Fruit fly (Drosophila melanogaster) whole organism, pupa: Measurements from ENCODE around the gene blot.

Experiments used
- CG10348 ChIP-seq: fragments of 200-800 bp; sonication (Bioruptor generic); IDR thresholded peaks from 2 replicates; pipeline ENCODE4 v1.3.6; 2022; ENCODE audit warnings: missing biosample characterization, missing genetic modification characterization
- CG12605 ChIP-seq: fragments of 200-800 bp; sonication (Bioruptor generic); IDR thresholded peaks from 2 replicates; pipeline ENCODE4 v1.3.6; 2022; ENCODE audit warnings: missing biosample characterization, missing genetic modification characterization
- CG13204 ChIP-seq: fragments of 200-800 bp; sonication (Bioruptor generic); optimal IDR thresholded peaks from 2 replicates; lab custom pipeline; 2018; ENCODE audit warnings: missing biosample characterization, mild to moderate bottlenecking, missing genetic modification characterization, moderate library complexity
- CG14655 ChIP-seq: fragments of 200-800 bp; sonication (Bioruptor generic); optimal IDR thresholded peaks from 3 replicates; lab custom pipeline; 2017; ENCODE audit warnings: mild to moderate bottlenecking, missing biosample characterization, missing genetic modification reagents, missing genetic modification characterization
- CG15710 ChIP-seq: fragments of 200-800 bp; sonication (Bioruptor generic); optimal IDR thresholded peaks from 2 replicates; lab custom pipeline; 2018; ENCODE audit warnings: missing biosample characterization, mild to moderate bottlenecking, missing genetic modification characterization, moderate library complexity
- CG17806 ChIP-seq: fragments of 200-800 bp; sonication (Bioruptor generic); optimal IDR thresholded peaks from 2 replicates; lab custom pipeline; 2018; ENCODE audit warnings: missing biosample characterization, mild to moderate bottlenecking, missing genetic modification characterization, moderate library complexity
- CG32121 ChIP-seq: fragments of 200-800 bp; sonication (Bioruptor generic); IDR thresholded peaks from 2 replicates; pipeline ENCODE4 v1.3.6; 2022; ENCODE audit warnings: missing biosample characterization, missing genetic modification characterization
- CG34367 ChIP-seq: fragments of 200-800 bp; sonication (Bioruptor generic); optimal IDR thresholded peaks from 2 replicates; lab custom pipeline; 2018; ENCODE audit warnings: missing biosample characterization, mild to moderate bottlenecking, missing genetic modification characterization
- CG4496 ChIP-seq: fragments of 200-800 bp; sonication (Bioruptor generic); IDR thresholded peaks from 3 replicates; pipeline ENCODE4 v1.3.6; 2022; ENCODE audit warnings: missing biosample characterization, missing genetic modification characterization
- CG8159 ChIP-seq: fragments of 200-800 bp; sonication (Bioruptor generic); optimal IDR thresholded peaks from 3 replicates; lab custom pipeline; 2018; ENCODE audit warnings: missing biosample characterization, mild to moderate bottlenecking, missing genetic modification characterization, moderate library complexity
- CG8301 ChIP-seq: fragments of 200-800 bp; sonication (Bioruptor generic); optimal IDR thresholded peaks from 2 replicates; lab custom pipeline; 2018; ENCODE audit warnings: missing biosample characterization, mild to moderate bottlenecking, missing genetic modification characterization
- CG9948 ChIP-seq: fragments of 200-800 bp; sonication (Bioruptor generic); optimal IDR thresholded peaks from 2 replicates; lab custom pipeline; 2018; ENCODE audit warnings: missing biosample characterization, mild to moderate bottlenecking, missing genetic modification characterization, moderate library complexity
- D1 ChIP-seq: fragments of 200-800 bp; sonication (Bioruptor generic); optimal IDR thresholded peaks from 2 replicates; lab custom pipeline; 2018; ENCODE audit warnings: missing biosample characterization, mild to moderate bottlenecking, missing genetic modification characterization, moderate library complexity
- EcR ChIP-seq: fragments of 200-800 bp; sonication (Bioruptor generic); optimal IDR thresholded peaks from 3 replicates; lab custom pipeline; 2019; ENCODE audit warnings: missing biosample characterization, missing genetic modification characterization, mild to moderate bottlenecking, moderate library complexity, missing genetic modification reagents
- Ets98B ChIP-seq: fragments of 200-800 bp; sonication (Bioruptor generic); IDR thresholded peaks from 2 replicates; pipeline ENCODE4 v1.3.6; 2022; ENCODE audit warnings: missing biosample characterization, missing genetic modification characterization
- Pif1A ChIP-seq: fragments of 200-800 bp; sonication (Bioruptor generic); optimal IDR thresholded peaks from 3 replicates; lab custom pipeline; 2016; ENCODE audit warnings: missing biosample characterization, missing genetic modification characterization
- Pif1B ChIP-seq: fragments of 200-800 bp; sonication (Bioruptor generic); optimal IDR thresholded peaks from 3 replicates; lab custom pipeline; 2016; ENCODE audit warnings: missing biosample characterization, missing genetic modification characterization
- Snoo ChIP-seq: fragments of 200-800 bp; sonication (Bioruptor generic); optimal IDR thresholded peaks from 3 replicates; lab custom pipeline; 2017; ENCODE audit warnings: missing biosample characterization, mild to moderate bottlenecking, missing genetic modification characterization, inconsistent platforms
- fd96Ca ChIP-seq: fragments of 200-800 bp; sonication (Bioruptor generic); IDR thresholded peaks from 3 replicates; pipeline ENCODE4 v1.3.6; 2022; ENCODE audit warnings: missing biosample characterization, missing genetic modification characterization
- gl ChIP-seq: fragments of 200-800 bp; sonication (Bioruptor generic); optimal IDR thresholded peaks from 2 replicates; lab custom pipeline; 2018; ENCODE audit warnings: missing biosample characterization, mild to moderate bottlenecking, missing genetic modification characterization
- rn ChIP-seq: fragments of 200-800 bp; sonication (Bioruptor generic); IDR thresholded peaks from 2 replicates; pipeline ENCODE4 v1.3.6; 2022; ENCODE audit warnings: missing biosample characterization, missing genetic modification characterization

Gene blot

dm6 chr3L:17359225-17359773 is 62.0 kb downstream of the blot start, which contains the start of gene tap:
TSS of gene tap (plus strand) at chr3L:17359682.
- TF ChIP-seq Pif1A (GFP tag; lab: Kevin White, UChicago): no peak
- TF ChIP-seq gl (tag; lab: Kevin White, UChicago): no peak
- TF ChIP-seq Pif1B (GFP tag; lab: Kevin White, UChicago): no peak
- TF ChIP-seq CG13204 (GFP tag; lab: Kevin White, UChicago): no peak
- no peak for TF ChIP-seq CG9948
- no peak for TF ChIP-seq Snoo (tag; lab: Kevin White, UChicago)
- TF ChIP-seq CG32121 (GFP tag; lab: Robert Waterston, UW): no peak
- no peak for TF ChIP-seq CG14655 (GFP tag; lab: Kevin White, UChicago)
- TF ChIP-seq CG8159: no peak
- no peak for TF ChIP-seq CG15710
- no peak for TF ChIP-seq Ets98B (GFP tag; lab: Robert Waterston, UW)
- TF ChIP-seq fd96Ca (GFP tag; lab: Robert Waterston, UW): no peak

- TF ChIP-seq Pif1A (GFP tag; lab: Kevin White, UChicago): no peak
- TF ChIP-seq CG8301: no peak
- no peak for TF ChIP-seq CG4496 (GFP tag; lab: Robert Waterston, UW)
- TF ChIP-seq CG12605 (GFP tag; lab: Robert Waterston, UW): no peak
- no peak for TF ChIP-seq EcR (GFP tag; lab: Kevin White, UChicago)
- TF ChIP-seq CG32121 (GFP tag; lab: Robert Waterston, UW): no peak
- TF ChIP-seq D1 (tag; lab: Kevin White, UChicago): no peak
- TF ChIP-seq CG10348 (GFP tag; lab: Robert Waterston, UW): no peak
- TF ChIP-seq CG14655 (GFP tag; lab: Kevin White, UChicago): no peak
- TF ChIP-seq rn (GFP tag; lab: Robert Waterston, UW): no peak
- no peak for TF ChIP-seq CG8159
- no peak for TF ChIP-seq CG34367 (tag; lab: Kevin White, UChicago)
- no peak for TF ChIP-seq CG15710
- TF ChIP-seq CG17806 (tag; lab: Kevin White, UChicago): no peak
- TF ChIP-seq CG13204 (GFP tag; lab: Kevin White, UChicago): no peak
- TF ChIP-seq fd96Ca (GFP tag; lab: Robert Waterston, UW): no peak
- no peak for TF ChIP-seq Snoo (tag; lab: Kevin White, UChicago)
- no peak for TF ChIP-seq Ets98B (GFP tag; lab: Robert Waterston, UW)
- no peak for TF ChIP-seq CG9948
- TF ChIP-seq Pif1B (GFP tag; lab: Kevin White, UChicago): no peak
These were observed 62.8 kb downstream of the blot start for dm6 chr3L:17358490-17358889.

dm6 chr3L:17357431-17357830 is 63.9 kb downstream of the blot start:
- no peak for TF ChIP-seq CG32121 (GFP tag; lab: Robert Waterston, UW)
- TF ChIP-seq CG12605 (GFP tag; lab: Robert Waterston, UW): no peak
- TF ChIP-seq Pif1B (GFP tag; lab: Kevin White, UChicago): no peak
- no peak for TF ChIP-seq CG8159
- no peak for TF ChIP-seq Snoo (tag; lab: Kevin White, UChicago)
- TF ChIP-seq CG8301: no peak
- TF ChIP-seq fd96Ca (GFP tag; lab: Robert Waterston, UW): no peak
- TF ChIP-seq CG9948: no peak
- TF ChIP-seq CG34367 (tag; lab: Kevin White, UChicago): no peak
- no peak for TF ChIP-seq CG15710
- no peak for TF ChIP-seq rn (GFP tag; lab: Robert Waterston, UW)
- no peak for TF ChIP-seq Pif1A (GFP tag; lab: Kevin White, UChicago)
- no peak for TF ChIP-seq CG13204 (GFP tag; lab: Kevin White, UChicago)
- TF ChIP-seq D1 (tag; lab: Kevin White, UChicago): no peak
- no peak for TF ChIP-seq CG10348 (GFP tag; lab: Robert Waterston, UW)
- TF ChIP-seq EcR (GFP tag; lab: Kevin White, UChicago): no peak
- TF ChIP-seq, all 21 proteins: peak for 0

dm6 chr3L:17352812-17353211 is 68.5 kb downstream of the blot start:
- TF ChIP-seq CG17806 (tag; lab: Kevin White, UChicago): no peak
- no peak for TF ChIP-seq CG14655 (GFP tag; lab: Kevin White, UChicago)
- no peak for TF ChIP-seq gl (tag; lab: Kevin White, UChicago)
- TF ChIP-seq CG34367 (tag; lab: Kevin White, UChicago): no peak
- TF ChIP-seq CG4496 (GFP tag; lab: Robert Waterston, UW): no peak
- no peak for TF ChIP-seq D1 (tag; lab: Kevin White, UChicago)
- no peak for TF ChIP-seq CG13204 (GFP tag; lab: Kevin White, UChicago)
- TF ChIP-seq CG32121 (GFP tag; lab: Robert Waterston, UW): no peak
- no peak for TF ChIP-seq CG15710
- TF ChIP-seq CG8159: no peak
- TF ChIP-seq CG8301: no peak

- no peak for TF ChIP-seq CG4496 (GFP tag; lab: Robert Waterston, UW)
- TF ChIP-seq CG10348 (GFP tag; lab: Robert Waterston, UW): no peak
- no peak for TF ChIP-seq CG15710
- no peak for TF ChIP-seq D1 (tag; lab: Kevin White, UChicago)
- TF ChIP-seq CG9948: no peak
These were observed 69.8 kb downstream of the blot start, which contains the start of gene CG7692 for dm6 chr3L:17351522-17351921. TSS of gene CG7692 (plus strand) at chr3L:17351822.

dm6 chr3L:17349604-17350003 is 71.7 kb downstream of the blot start, which contains the start of gene Mip:
TSS of gene Mip (minus strand) at chr3L:17349666.
- TF ChIP-seq CG4496 (GFP tag; lab: Robert Waterston, UW): no peak
- no peak for TF ChIP-seq CG15710
- TF ChIP-seq Pif1B (GFP tag; lab: Kevin White, UChicago): no peak
- no peak for TF ChIP-seq D1 (tag; lab: Kevin White, UChicago)
- no peak for TF ChIP-seq fd96Ca (GFP tag; lab: Robert Waterston, UW)
- no peak for TF ChIP-seq CG17806 (tag; lab: Kevin White, UChicago)
- no peak for TF ChIP-seq CG32121 (GFP tag; lab: Robert Waterston, UW)
- TF ChIP-seq Snoo (tag; lab: Kevin White, UChicago): no peak
- TF ChIP-seq CG34367 (tag; lab: Kevin White, UChicago): no peak
- TF ChIP-seq EcR (GFP tag; lab: Kevin White, UChicago): no peak
- no peak for TF ChIP-seq CG8301
- no peak for TF ChIP-seq Pif1A (GFP tag; lab: Kevin White, UChicago)
- TF ChIP-seq CG12605 (GFP tag; lab: Robert Waterston, UW): no peak
